Fruit fly (Drosophila melanogaster): ENCODE data around the gene CG9663.

DNA sequence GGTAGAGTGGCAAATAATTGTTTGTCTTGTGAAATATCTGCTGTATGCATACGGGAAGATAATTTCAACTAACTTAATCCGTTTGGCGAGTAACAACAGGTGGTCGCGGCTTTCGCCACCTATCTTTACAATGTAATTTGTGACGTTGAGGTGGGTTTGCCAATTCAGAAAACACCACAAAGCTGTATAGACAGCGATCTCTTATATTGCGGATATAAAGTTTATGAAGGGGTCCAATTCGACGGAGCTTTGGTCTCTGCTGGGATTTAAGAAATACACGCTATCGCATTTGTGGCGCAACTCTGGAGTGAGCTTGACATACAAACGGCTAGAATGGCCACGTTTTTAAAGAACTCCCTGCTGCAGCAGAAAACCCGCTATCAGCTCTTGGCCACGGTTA is 24.7 kb upstream of the CG9663 start, which contains the start of gene CG33282:
- no peak for TF ChIP-seq h (optimal IDR thresholded peaks at IDR 0.05)
- no peak for TF ChIP-seq psq (optimal IDR thresholded peaks at IDR 0.05)
